Worm (Caenorhabditis elegans): ENCODE measurements around the gene unc-103.

DNA sequence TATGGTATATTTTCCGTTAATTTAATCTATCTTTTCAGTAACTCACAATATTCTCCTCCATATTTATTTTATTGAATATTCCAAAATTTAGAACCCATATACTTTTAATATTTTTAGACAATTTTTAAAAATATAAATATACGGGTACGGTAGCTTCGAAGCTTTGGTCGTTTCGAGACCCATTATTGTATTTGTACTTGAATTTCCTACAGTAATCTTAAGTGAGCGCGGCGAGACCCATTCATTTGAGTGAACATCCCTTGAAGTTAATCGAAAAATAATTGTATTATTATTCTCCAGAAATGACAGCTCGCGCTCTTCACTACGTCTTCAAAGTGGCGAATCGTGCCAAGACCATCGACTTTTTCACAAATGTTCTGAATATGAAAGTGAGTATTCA lies 38.1 kb downstream of the unc-103 start, which contains the start of gene glod-4:
- TF ChIP-seq ces-1 (GFP tag; optimal IDR thresholded peaks at IDR 0.05) (no peak), fkh-10 (GFP tag; optimal IDR thresholded peaks at IDR 0.05) (no peak), skn-1 (tag; optimal IDR thresholded peaks at IDR 0.05) (no peak), nhr-12 (tag; optimal IDR thresholded peaks at IDR 0.05) (no peak), nhr-28 (tag; optimal IDR thresholded peaks at IDR 0.05) (no peak), pqm-1 (tag; optimal IDR thresholded peaks at IDR 0.05) (no peak), lin-13 (GFP tag; optimal IDR thresholded peaks at IDR 0.05) (no peak)

Data from whole organism, L1 larva.